Worm (Caenorhabditis elegans) whole organism, L3 larva: Measurements from ENCODE around the gene arrd-13.

ENCODE experiments used
- R02D3.7 ChIP-seq: fragments of 150-350 bp; optimal IDR thresholded peaks from 2 replicates; lab custom pipeline; 2014; ENCODE audit warnings: missing biosample characterization, missing genetic modification characterization
- ZK546.5 ChIP-seq: sonication (generic microtip); optimal IDR thresholded peaks from 2 replicates; lab custom pipeline; 2017; ENCODE audit warnings: missing biosample characterization, missing genetic modification characterization
- aly-2 ChIP-seq: fragments of 150-350 bp; optimal IDR thresholded peaks from 2 replicates; lab custom pipeline; 2014; ENCODE audit warnings: missing biosample characterization, missing genetic modification characterization
- ama-1 ChIP-seq: fragments of 150-350 bp; optimal IDR thresholded peaks from 2 replicates; lab custom pipeline; 2018
- ceh-16 ChIP-seq: sonication (generic microtip); optimal IDR thresholded peaks from 2 replicates; lab custom pipeline; 2017; ENCODE audit warnings: missing biosample characterization, missing genetic modification characterization
- ceh-28 ChIP-seq: fragments of 150-350 bp; optimal IDR thresholded peaks from 2 replicates; lab custom pipeline; 2014; ENCODE audit warnings: missing biosample characterization, missing genetic modification reagents, missing genetic modification characterization
- ceh-82 ChIP-seq: fragments of 150-350 bp; optimal IDR thresholded peaks from 2 replicates; lab custom pipeline; 2014; ENCODE audit warnings: missing biosample characterization, missing genetic modification characterization
- daf-12 ChIP-seq: fragments of 150-350 bp; optimal IDR thresholded peaks from 2 replicates; lab custom pipeline; 2014; ENCODE audit warnings: missing biosample characterization, missing genetic modification reagents, missing genetic modification characterization
- egl-27 ChIP-seq: sonication (generic microtip); optimal IDR thresholded peaks from 4 replicates; lab custom pipeline; 2017; ENCODE audit warnings: missing biosample characterization, missing genetic modification reagents, missing genetic modification characterization
- egl-5 ChIP-seq: fragments of 150-350 bp; optimal IDR thresholded peaks from 2 replicates; lab custom pipeline; 2017; ENCODE audit warnings: missing biosample characterization, missing genetic modification reagents, missing genetic modification characterization, inconsistent platforms
- elt-1 ChIP-seq: fragments of 150-350 bp; optimal IDR thresholded peaks from 2 replicates; lab custom pipeline; 2014; ENCODE audit warnings: missing biosample characterization, missing genetic modification characterization
- elt-2 ChIP-seq: sonication (generic microtip); optimal IDR thresholded peaks from 2 replicates; lab custom pipeline; 2016; ENCODE audit warnings: missing genetic modification reagents, mild to moderate bottlenecking, missing genetic modification characterization, missing compliant biosample characterization
- elt-3 ChIP-seq, 3 experiments: fragments of 150-350 bp in 1 of 3; sonication (generic microtip) in 2 of 3; optimal IDR thresholded peaks; 2 replicates in 2 of 3; 4 replicates in 1 of 3; lab custom pipeline; 2014 to 2017; ENCODE audit warnings: missing biosample characterization in 3 of 3, missing genetic modification characterization in 3 of 3
- eor-1 ChIP-seq, 2 experiments: fragments of 150-350 bp; optimal IDR thresholded peaks; 2 replicates each; lab custom pipeline; 2014 to 2018; ENCODE audit warnings: missing biosample characterization in 2 of 2, missing genetic modification characterization in 2 of 2
- fkh-10 ChIP-seq: sonication (generic microtip); optimal IDR thresholded peaks from 2 replicates; lab custom pipeline; 2017; ENCODE audit warnings: missing biosample characterization, missing genetic modification reagents, missing genetic modification characterization
- hmg-11 ChIP-seq: sonication (generic microtip); optimal IDR thresholded peaks from 2 replicates; lab custom pipeline; 2016; ENCODE audit warnings: missing genetic modification characterization, missing compliant biosample characterization
- lsy-12 ChIP-seq: sonication (generic microtip); optimal IDR thresholded peaks from 2 replicates; lab custom pipeline; 2016; ENCODE audit warnings: mild to moderate bottlenecking, missing genetic modification characterization, missing compliant biosample characterization
- mml-1 ChIP-seq: fragments of 150-350 bp; sonication (generic microtip); optimal IDR thresholded peaks from 3 replicates; lab custom pipeline; 2014; ENCODE audit warnings: missing biosample characterization, missing genetic modification characterization
- nfya-1 ChIP-seq: sonication (generic microtip); optimal IDR thresholded peaks from 2 replicates; lab custom pipeline; 2017; ENCODE audit warnings: missing genetic modification characterization, mild to moderate bottlenecking, missing compliant biosample characterization, antibody characterized with exemption, moderate library complexity; ENCODE audit not compliant: insufficient read depth
- nhr-11 ChIP-seq: fragments of 150-350 bp; optimal IDR thresholded peaks from 2 replicates; lab custom pipeline; 2014; ENCODE audit warnings: missing biosample characterization, missing genetic modification characterization
- nhr-12 ChIP-seq: fragments of 150-350 bp; optimal IDR thresholded peaks from 2 replicates; lab custom pipeline; 2014; ENCODE audit warnings: missing biosample characterization, missing genetic modification characterization
- nhr-23 ChIP-seq: fragments of 150-350 bp; optimal IDR thresholded peaks from 2 replicates; lab custom pipeline; 2014; ENCODE audit warnings: missing biosample characterization, missing genetic modification reagents, missing genetic modification characterization
- nhr-25 ChIP-seq: sonication (generic microtip); optimal IDR thresholded peaks from 2 replicates; lab custom pipeline; 2017; ENCODE audit warnings: missing biosample characterization, missing genetic modification characterization
- nhr-28 ChIP-seq: fragments of 150-350 bp; optimal IDR thresholded peaks from 2 replicates; lab custom pipeline; 2014; ENCODE audit warnings: missing biosample characterization, missing genetic modification characterization
- nhr-67 ChIP-seq: fragments of 150-350 bp; optimal IDR thresholded peaks from 2 replicates; lab custom pipeline; 2014; ENCODE audit warnings: missing biosample characterization, missing genetic modification characterization
- nhr-76 ChIP-seq: fragments of 150-350 bp; sonication (generic microtip); optimal IDR thresholded peaks from 5 replicates; lab custom pipeline; 2014; ENCODE audit warnings: missing biosample characterization, missing genetic modification characterization
- nhr-77 ChIP-seq: fragments of 150-350 bp; optimal IDR thresholded peaks from 2 replicates; lab custom pipeline; 2014; ENCODE audit warnings: missing biosample characterization, missing genetic modification characterization
- pha-4 ChIP-seq: fragments of 150-350 bp; optimal IDR thresholded peaks from 2 replicates; lab custom pipeline; 2014; ENCODE audit warnings: missing biosample characterization, missing genetic modification reagents, missing genetic modification characterization
- pqm-1 ChIP-seq: fragments of 150-350 bp; optimal IDR thresholded peaks from 2 replicates; lab custom pipeline; 2017; ENCODE audit warnings: missing biosample characterization, missing genetic modification characterization, inconsistent platforms
- snpc-4 ChIP-seq: fragments of 150-350 bp; optimal IDR thresholded peaks from 2 replicates; lab custom pipeline; 2014; ENCODE audit warnings: missing biosample characterization, missing genetic modification characterization
- tbx-2 ChIP-seq: sonication (generic microtip); optimal IDR thresholded peaks from 2 replicates; lab custom pipeline; 2016; ENCODE audit warnings: mild to moderate bottlenecking, missing genetic modification characterization, missing compliant biosample characterization
- unc-39 ChIP-seq: sonication (generic microtip); optimal IDR thresholded peaks from 4 replicates; lab custom pipeline; 2017; ENCODE audit warnings: missing biosample characterization, missing genetic modification characterization
- unc-62 ChIP-seq: fragments of 150-350 bp; sonication (generic microtip); optimal IDR thresholded peaks from 4 replicates; lab custom pipeline; 2014; ENCODE audit warnings: missing biosample characterization, missing genetic modification reagents, missing genetic modification characterization
- zag-1 ChIP-seq: fragments of 150-350 bp; optimal IDR thresholded peaks from 2 replicates; lab custom pipeline; 2014; ENCODE audit warnings: missing biosample characterization, missing genetic modification characterization
- ztf-11 ChIP-seq: fragments of 150-350 bp; optimal IDR thresholded peaks from 2 replicates; lab custom pipeline; 2014; ENCODE audit warnings: missing biosample characterization, missing genetic modification characterization
- ztf-4 ChIP-seq: fragments of 150-350 bp; optimal IDR thresholded peaks from 2 replicates; lab custom pipeline; 2014; ENCODE audit warnings: missing biosample characterization, missing genetic modification characterization

Gene arrd-13

DNA sequence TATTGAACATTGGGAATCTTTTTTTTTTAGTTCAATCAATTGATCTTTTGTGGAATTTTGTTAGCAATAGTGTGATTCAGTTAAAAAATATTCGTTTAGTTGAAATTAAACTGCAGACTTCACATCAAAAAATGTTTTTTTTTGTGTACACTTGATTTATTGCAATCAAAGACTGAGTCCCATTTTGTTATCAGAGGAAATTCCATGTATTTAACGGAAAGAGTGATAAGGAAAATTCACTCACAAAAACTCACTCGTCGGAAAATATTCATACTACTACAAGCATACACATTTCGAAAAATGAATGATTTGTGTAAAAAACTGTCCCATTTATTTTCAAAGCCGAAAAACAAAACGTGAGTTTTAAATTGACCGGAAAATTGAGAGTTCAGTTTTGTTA is 13.1 kb downstream of the arrd-13 start, which contains the start of gene C01B9.1:
Gene C01B9.1 (plus strand): TSS at position 241 of the 400 bp plus-strand sequence.
- peak; percentile 64 for TF ChIP-seq pqm-1 (tag; lab: Kevin White, UChicago)
- no peak for TF ChIP-seq ceh-82 (tag; lab: Kevin White, UChicago)
- TF ChIP-seq elt-2 (tag; lab: Kevin White, UChicago), result peak; percentile 73
- TF ChIP-seq eor-1 (tag; optimal IDR thresholded peaks at IDR 0.05; lab: Kevin White, UChicago), result no peak
- no peak for TF ChIP-seq nhr-67 (tag; lab: Kevin White, UChicago)
- no peak for TF ChIP-seq egl-27 (tag; lab: Kevin White, UChicago)
- peak; percentile 37 for TF ChIP-seq pha-4 (tag; lab: Kevin White, UChicago)
- TF ChIP-seq unc-39 (tag; lab: Kevin White, UChicago), result no peak
- TF ChIP-seq aly-2, result no peak
- no peak for TF ChIP-seq tbx-2 (tag; lab: Kevin White, UChicago)

DNA sequence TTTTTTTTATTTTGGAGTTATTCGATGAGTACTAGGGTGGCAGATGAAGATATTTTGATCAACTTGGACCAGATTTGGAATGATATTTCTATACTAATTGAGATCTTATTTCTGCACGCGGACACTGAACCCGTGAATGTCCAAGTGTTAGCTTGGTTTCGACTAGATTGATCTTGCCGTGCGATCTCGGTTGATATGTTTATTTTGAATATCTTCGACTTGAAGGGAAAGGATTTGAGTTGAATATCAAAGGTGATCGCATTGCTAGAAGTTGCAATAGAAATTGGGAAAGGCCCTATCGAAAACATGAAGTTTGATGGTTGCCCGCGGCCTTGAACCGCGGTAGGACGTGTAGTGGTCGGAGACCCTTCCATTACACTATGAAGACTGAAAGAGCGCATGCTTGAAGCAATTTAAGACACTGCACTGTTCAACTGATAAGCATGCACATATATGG is 22.6 kb downstream of the arrd-13 start:
- TF ChIP-seq elt-2 (tag; lab: Kevin White, UChicago) (peak; percentile 70), nhr-77 (tag; lab: Kevin White, UChicago) (peak; percentile 65), pqm-1 (tag; lab: Kevin White, UChicago) (peak; percentile 42), ceh-82 (tag; lab: Kevin White, UChicago) (no peak)

DNA sequence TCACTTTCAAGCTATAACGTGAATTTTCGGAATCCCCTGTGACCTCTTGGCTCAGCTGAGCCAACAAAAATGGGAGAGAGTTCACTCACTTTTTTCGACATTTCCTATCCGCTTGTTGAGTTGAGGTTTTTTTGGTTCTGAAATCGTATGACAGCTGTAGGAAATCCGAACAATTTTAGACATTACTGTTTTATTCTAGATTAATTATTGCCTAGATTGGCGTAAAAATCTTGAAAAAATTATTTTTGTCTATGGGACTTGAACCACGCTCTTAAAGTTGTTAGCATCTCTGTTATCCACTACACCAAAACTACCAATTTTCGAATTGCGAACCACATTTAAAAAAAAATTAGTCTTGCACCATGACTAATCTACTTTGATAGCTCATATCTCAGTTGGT is 25.7 kb downstream of the arrd-13 start, which contains the start of gene C01B9.4:
Gene C01B9.4 (minus strand): TSS at position 101 of the 400 bp plus-strand sequence.
- TF ChIP-seq ama-1 (no peak), unc-39 (tag; lab: Kevin White, UChicago) (no peak), egl-5 (tag; lab: Kevin White, UChicago) (no peak), nhr-67 (tag; lab: Kevin White, UChicago) (no peak), aly-2 (no peak), nhr-25 (tag; lab: Kevin White, UChicago) (no peak), ceh-16 (tag; lab: Kevin White, UChicago) (no peak), zag-1 (no peak), nfya-1 (tag; lab: Kevin White, UChicago) (no peak)

DNA sequence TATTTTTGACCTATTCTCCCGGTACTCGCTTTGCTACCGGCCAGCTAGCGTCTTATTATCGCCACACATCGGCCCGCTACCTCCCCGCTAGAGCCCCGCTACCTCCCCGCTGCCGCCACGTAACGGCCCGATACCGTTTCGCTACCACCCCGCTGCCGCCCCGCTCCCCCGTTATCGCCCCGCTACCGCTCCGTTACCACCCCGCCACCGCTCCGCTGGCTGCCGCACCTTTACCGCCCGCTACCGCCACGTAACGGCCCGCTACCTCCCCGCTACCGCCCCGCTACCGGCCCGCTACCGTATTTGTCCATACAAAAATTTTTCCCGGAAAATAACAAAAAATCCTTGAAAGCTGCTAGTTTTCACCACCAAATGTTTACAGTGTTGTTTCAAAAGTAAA is 27.4 kb downstream of the arrd-13 start:
- TF ChIP-seq elt-2 (tag; lab: Kevin White, UChicago), result no peak
- no peak for TF ChIP-seq lsy-12 (tag; lab: Kevin White, UChicago)
- no peak for TF ChIP-seq ztf-11 (tag; lab: Kevin White, UChicago)
- no peak for TF ChIP-seq nhr-76 (tag; lab: Kevin White, UChicago)
- TF ChIP-seq egl-5 (tag; lab: Kevin White, UChicago), result no peak
- TF ChIP-seq eor-1 (tag; optimal IDR thresholded peaks at IDR 0.05; lab: Kevin White, UChicago), result no peak
- no peak for TF ChIP-seq mml-1
- TF ChIP-seq hmg-11, result no peak
- no peak for TF ChIP-seq daf-12 (tag; lab: Kevin White, UChicago)
- no peak for TF ChIP-seq egl-27 (tag; lab: Kevin White, UChicago)
- no peak for TF ChIP-seq ceh-82 (tag; lab: Kevin White, UChicago)
- no peak for TF ChIP-seq elt-1
- TF ChIP-seq nhr-11 (tag; lab: Kevin White, UChicago), result no peak
- no peak for TF ChIP-seq unc-62

DNA sequence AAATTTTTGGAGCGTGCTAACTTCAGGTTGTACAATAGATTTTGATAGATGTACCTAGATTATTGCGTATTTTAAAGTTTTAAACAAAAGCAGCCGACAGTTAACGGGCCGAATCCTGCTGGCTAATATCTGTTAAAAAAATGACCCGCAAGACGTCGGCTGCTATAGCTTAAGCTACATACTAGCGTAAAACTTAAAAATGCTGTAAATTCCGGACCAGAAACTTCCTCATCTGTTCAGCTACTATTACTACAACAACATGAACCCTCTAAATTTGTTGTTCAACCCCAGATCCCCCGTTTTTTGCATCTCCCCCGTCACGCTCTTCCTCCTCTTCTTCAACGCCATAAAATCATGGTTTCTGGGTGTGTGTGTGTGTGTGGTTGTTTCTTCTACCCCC is 28.7 kb downstream of the arrd-13 start:
- TF ChIP-seq ztf-11 (tag; lab: Kevin White, UChicago) (no peak), elt-3 (tag; optimal IDR thresholded peaks at IDR 0.05; lab: Kevin White, UChicago) (no peak), nhr-23 (tag; lab: Kevin White, UChicago) (no peak), ztf-4 (no peak)

DNA sequence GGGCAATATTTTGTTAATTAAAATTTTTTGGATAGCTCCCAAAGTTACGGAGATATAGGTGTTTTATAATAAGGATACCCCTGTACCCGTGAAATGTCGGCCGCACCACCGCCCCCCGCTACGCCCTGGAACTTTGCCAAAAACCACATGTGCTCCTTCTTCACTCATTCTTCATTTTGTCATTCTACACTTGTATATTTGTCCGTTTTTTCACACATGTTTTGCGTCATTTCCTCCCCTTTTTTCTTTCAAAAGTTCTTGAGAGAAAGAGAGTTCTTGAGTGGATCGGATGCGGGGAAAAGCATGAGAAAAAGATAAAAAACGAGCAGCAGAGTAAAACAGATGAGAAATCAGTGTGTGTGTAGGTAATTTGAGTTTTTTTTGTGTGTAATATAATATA is 30.6 kb downstream of the arrd-13 start:
- no peak for TF ChIP-seq lsy-12 (tag; lab: Kevin White, UChicago)
- no peak for TF ChIP-seq nhr-28 (tag; lab: Kevin White, UChicago)
- no peak for TF ChIP-seq pha-4 (tag; lab: Kevin White, UChicago)
- TF ChIP-seq elt-2 (tag; lab: Kevin White, UChicago), result no peak
- no peak for TF ChIP-seq R02D3.7 (tag; lab: Kevin White, UChicago)
- no peak for TF ChIP-seq hmg-11
- no peak for TF ChIP-seq egl-5 (tag; lab: Kevin White, UChicago)
- TF ChIP-seq snpc-4, result peak; percentile 13
- TF ChIP-seq ZK546.5 (tag; lab: Kevin White, UChicago), result no peak
- TF ChIP-seq fkh-10 (GFP tag; lab: Kevin White, UChicago), result peak; percentile 15
- no peak for TF ChIP-seq ceh-28 (tag; lab: Kevin White, UChicago)
- no peak for TF ChIP-seq nhr-12 (tag; lab: Kevin White, UChicago)
